Worm (Caenorhabditis elegans) whole organism, L2 larva: ENCODE data around the gene K09E4.1.

ENCODE experiments used
- C34F6.9 ChIP-seq: fragments of 150-350 bp; optimal IDR thresholded peaks from 2 replicates; lab custom pipeline; 2014; ENCODE audit warnings: missing biosample characterization, missing genetic modification characterization
- ZK546.5 ChIP-seq: sonication (generic microtip); optimal IDR thresholded peaks from 2 replicates; lab custom pipeline; 2017; ENCODE audit warnings: missing biosample characterization, missing genetic modification characterization
- alr-1 ChIP-seq: fragments of 150-350 bp; optimal IDR thresholded peaks from 2 replicates; lab custom pipeline; 2014; ENCODE audit warnings: missing biosample characterization, missing genetic modification characterization
- aly-2 ChIP-seq: fragments of 150-350 bp; optimal IDR thresholded peaks from 2 replicates; lab custom pipeline; 2014; ENCODE audit warnings: missing biosample characterization, missing genetic modification characterization
- ama-1 ChIP-seq: fragments of 150-350 bp; optimal IDR thresholded peaks from 2 replicates; lab custom pipeline; 2018; ENCODE audit warnings: inconsistent platforms
- blmp-1 ChIP-seq: sonication (generic microtip); optimal IDR thresholded peaks from 2 replicates; lab custom pipeline; 2017; ENCODE audit warnings: missing genetic modification characterization, mild to moderate bottlenecking, missing compliant biosample characterization, antibody characterized with exemption, moderate library complexity; ENCODE audit not compliant: insufficient read depth
- ceh-16 ChIP-seq: fragments of 150-350 bp; optimal IDR thresholded peaks from 2 replicates; lab custom pipeline; 2014; ENCODE audit warnings: missing biosample characterization, missing genetic modification characterization
- crh-2 ChIP-seq: sonication (generic microtip); optimal IDR thresholded peaks from 2 replicates; lab custom pipeline; 2017; ENCODE audit warnings: missing biosample characterization, missing genetic modification characterization
- dmd-4 ChIP-seq: sonication (generic microtip); optimal IDR thresholded peaks from 2 replicates; lab custom pipeline; 2017; ENCODE audit warnings: missing biosample characterization, missing genetic modification characterization
- elt-1 ChIP-seq: fragments of 150-350 bp; optimal IDR thresholded peaks from 2 replicates; lab custom pipeline; 2014; ENCODE audit warnings: missing biosample characterization, missing genetic modification characterization
- fos-1 ChIP-seq: fragments of 150-350 bp; optimal IDR thresholded peaks from 2 replicates; lab custom pipeline; 2014; ENCODE audit warnings: missing biosample characterization, missing genetic modification characterization
- gmeb-1 ChIP-seq: fragments of 150-350 bp; optimal IDR thresholded peaks from 2 replicates; lab custom pipeline; 2014; ENCODE audit warnings: missing biosample characterization, missing genetic modification characterization
- lin-11 ChIP-seq: fragments of 150-350 bp; sonication (generic microtip); optimal IDR thresholded peaks from 2 replicates; lab custom pipeline; 2014; ENCODE audit warnings: missing biosample characterization, missing genetic modification characterization, inconsistent platforms, mixed read lengths
- lin-13 ChIP-seq: fragments of 150-350 bp; optimal IDR thresholded peaks from 2 replicates; lab custom pipeline; 2014; ENCODE audit warnings: missing biosample characterization, missing genetic modification reagents, missing genetic modification characterization
- lin-39 ChIP-seq: fragments of 150-350 bp; optimal IDR thresholded peaks from 2 replicates; lab custom pipeline; 2014; ENCODE audit warnings: missing biosample characterization, missing genetic modification reagents, missing genetic modification characterization
- lsy-2 ChIP-seq, 2 experiments: fragments of 150-350 bp in 1 of 2; sonication (generic microtip) in 1 of 2; optimal IDR thresholded peaks; 2 replicates each; lab custom pipeline; 2014 to 2017; ENCODE audit warnings: missing biosample characterization in 2 of 2, missing genetic modification characterization in 2 of 2
- mab-5 ChIP-seq: fragments of 150-350 bp; optimal IDR thresholded peaks from 2 replicates; lab custom pipeline; 2014; ENCODE audit warnings: missing biosample characterization, missing genetic modification characterization
- mbf-1 ChIP-seq: sonication (generic microtip); optimal IDR thresholded peaks from 2 replicates; lab custom pipeline; 2017; ENCODE audit warnings: missing biosample characterization, missing genetic modification characterization
- mdl-1 ChIP-seq, 2 experiments: fragments of 150-350 bp in 1 of 2; sonication (generic microtip) in 1 of 2; optimal IDR thresholded peaks; 2 replicates each; lab custom pipeline; 2017; ENCODE audit warnings: missing biosample characterization in 2 of 2, missing genetic modification characterization in 2 of 2
- nhr-10 ChIP-seq: sonication (generic microtip); optimal IDR thresholded peaks from 2 replicates; lab custom pipeline; 2017; ENCODE audit warnings: missing biosample characterization, missing genetic modification characterization
- nhr-129 ChIP-seq: fragments of 150-350 bp; optimal IDR thresholded peaks from 2 replicates; lab custom pipeline; 2014; ENCODE audit warnings: missing biosample characterization, missing genetic modification characterization
- nhr-23 ChIP-seq: fragments of 150-350 bp; optimal IDR thresholded peaks from 2 replicates; lab custom pipeline; 2014; ENCODE audit warnings: missing biosample characterization, missing genetic modification reagents, missing genetic modification characterization
- nhr-237 ChIP-seq: fragments of 150-350 bp; optimal IDR thresholded peaks from 2 replicates; lab custom pipeline; 2014; ENCODE audit warnings: missing biosample characterization, missing genetic modification characterization
- nhr-25 ChIP-seq: fragments of 150-350 bp; sonication (generic microtip); optimal IDR thresholded peaks from 3 replicates; lab custom pipeline; 2014; ENCODE audit warnings: missing biosample characterization, missing genetic modification characterization
- nhr-77 ChIP-seq: fragments of 150-350 bp; optimal IDR thresholded peaks from 2 replicates; lab custom pipeline; 2014; ENCODE audit warnings: missing biosample characterization, missing genetic modification characterization
- peb-1 ChIP-seq: fragments of 150-350 bp; optimal IDR thresholded peaks from 2 replicates; lab custom pipeline; 2014; ENCODE audit warnings: missing biosample characterization, missing genetic modification characterization
- sem-4 ChIP-seq: fragments of 150-350 bp; optimal IDR thresholded peaks from 2 replicates; lab custom pipeline; 2014; ENCODE audit warnings: missing biosample characterization, missing genetic modification reagents, missing genetic modification characterization
- skn-1 ChIP-seq: sonication (generic microtip); optimal IDR thresholded peaks from 2 replicates; lab custom pipeline; 2017; ENCODE audit warnings: missing biosample characterization, missing genetic modification characterization
- snpc-4 ChIP-seq: fragments of 150-350 bp; optimal IDR thresholded peaks from 2 replicates; lab custom pipeline; 2014; ENCODE audit warnings: missing biosample characterization, missing genetic modification characterization
- unc-39 ChIP-seq: fragments of 150-350 bp; optimal IDR thresholded peaks from 2 replicates; lab custom pipeline; 2014; ENCODE audit warnings: missing biosample characterization, missing genetic modification characterization
- unc-55 ChIP-seq: fragments of 150-350 bp; sonication (generic microtip); optimal IDR thresholded peaks from 3 replicates; lab custom pipeline; 2014; ENCODE audit warnings: missing biosample characterization, missing genetic modification reagents, missing genetic modification characterization
- unc-62 ChIP-seq: fragments of 150-350 bp; optimal IDR thresholded peaks from 2 replicates; lab custom pipeline; 2014; ENCODE audit warnings: missing biosample characterization, missing genetic modification reagents, missing genetic modification characterization
- zag-1 ChIP-seq: fragments of 150-350 bp; optimal IDR thresholded peaks from 2 replicates; lab custom pipeline; 2014; ENCODE audit warnings: missing biosample characterization, missing genetic modification characterization
- ztf-1 ChIP-seq: fragments of 200-800 bp; sonication (Bioruptor generic); conservative IDR thresholded peaks from 2 replicates; pipeline ENCODE4 v1.3.6; 2022; ENCODE audit warnings: missing genetic modification characterization, missing compliant biosample characterization
- ztf-11 ChIP-seq: sonication (generic microtip); optimal IDR thresholded peaks from 2 replicates; lab custom pipeline; 2017; ENCODE audit warnings: missing biosample characterization, missing genetic modification characterization
- ztf-4 ChIP-seq: fragments of 150-350 bp; optimal IDR thresholded peaks from 2 replicates; lab custom pipeline; 2014; ENCODE audit warnings: missing biosample characterization, missing genetic modification characterization

The K09E4.1 gene

DNA sequence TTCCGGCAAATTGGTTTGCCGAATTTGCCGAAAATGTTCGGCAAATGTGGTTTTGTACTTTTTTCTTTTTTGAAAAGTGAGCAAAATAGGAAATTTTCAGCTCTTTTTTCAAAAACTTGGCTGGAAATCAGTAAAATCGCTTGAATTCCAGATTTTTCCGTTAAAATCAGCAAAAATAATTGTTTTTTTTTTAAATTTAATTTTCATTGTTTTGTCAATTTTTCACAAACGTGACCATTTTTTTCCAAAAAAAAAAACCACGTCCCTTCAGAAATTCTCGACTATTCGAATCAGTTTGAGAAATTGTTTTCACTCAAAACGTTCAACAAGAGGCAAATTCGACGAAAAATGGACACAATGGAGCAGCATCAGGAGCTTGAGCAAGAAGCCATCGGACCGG, at the start of gene K09E4.1:
K09E4.1 (plus strand) TSS at position 301 of the 400 bp plus-strand sequence.
- no peak for TF ChIP-seq zag-1 (tag; lab: Kevin White, UChicago)
- no peak for TF ChIP-seq unc-55 (GFP tag; lab: Kevin White, UChicago)
- no peak for TF ChIP-seq unc-62 (GFP tag; lab: Kevin White, UChicago)
- TF ChIP-seq dmd-4 (tag; lab: Kevin White, UChicago): no peak
- no peak for TF ChIP-seq ceh-16 (tag; lab: Kevin White, UChicago)
- no peak for TF ChIP-seq fos-1 (tag; lab: Kevin White, UChicago)
- TF ChIP-seq unc-39: no peak
- TF ChIP-seq elt-1 (tag; lab: Kevin White, UChicago): no peak
- no peak for TF ChIP-seq ama-1
- no peak for TF ChIP-seq gmeb-1 (tag; lab: Kevin White, UChicago)
- no peak for TF ChIP-seq lin-13 (GFP tag; lab: Kevin White, UChicago)
- no peak for TF ChIP-seq nhr-25 (tag; lab: Kevin White, UChicago)
- TF ChIP-seq ZK546.5: no peak
- TF ChIP-seq ztf-11 (tag; lab: Kevin White, UChicago): no peak
- no peak for TF ChIP-seq mbf-1 (tag; lab: Kevin White, UChicago)
- no peak for TF ChIP-seq nhr-237 (tag; lab: Kevin White, UChicago)
- TF ChIP-seq nhr-10 (tag; lab: Kevin White, UChicago): no peak
- no peak for TF ChIP-seq C34F6.9 (tag; lab: Kevin White, UChicago)

DNA sequence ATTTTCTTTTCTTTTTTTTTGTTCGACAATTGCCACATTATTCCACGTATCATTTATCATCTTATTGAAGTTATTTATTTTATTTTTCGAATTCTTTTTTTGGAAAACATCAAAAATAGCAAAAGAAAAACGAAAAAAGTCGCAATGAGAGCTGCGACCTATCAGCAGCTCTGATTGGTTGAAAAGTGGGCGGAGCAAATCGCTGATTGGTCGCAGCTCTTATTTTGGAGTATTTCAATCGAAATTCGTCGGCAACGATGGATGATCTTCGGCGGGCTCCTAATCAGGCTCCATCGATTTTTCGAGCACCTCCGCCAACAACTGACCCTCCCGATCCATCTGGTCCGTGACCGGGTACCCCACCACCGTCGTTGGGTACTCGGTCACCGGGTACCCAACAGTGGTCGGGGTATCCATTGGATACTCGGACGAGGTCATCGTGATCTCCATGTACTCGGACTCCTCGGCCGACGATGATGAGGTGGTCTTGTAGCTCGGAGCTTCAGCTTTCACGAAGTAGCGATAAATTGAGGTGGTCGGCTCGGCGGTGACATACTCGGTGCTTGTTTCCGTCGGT, 47.8 kb upstream of the K09E4.1 start:
- TF ChIP-seq ZK546.5: no peak
- TF ChIP-seq nhr-77 (tag; lab: Kevin White, UChicago): no peak
- no peak for TF ChIP-seq lin-11 (tag; lab: Kevin White, UChicago)
- no peak for TF ChIP-seq lsy-2 (tag; optimal IDR thresholded peaks at IDR 0.05; lab: Kevin White, UChicago)
- no peak for TF ChIP-seq peb-1 (tag; lab: Kevin White, UChicago)
- no peak for TF ChIP-seq ztf-4 (tag; lab: Kevin White, UChicago)
- TF ChIP-seq lin-39: no peak
- TF ChIP-seq mdl-1 (tag; optimal IDR thresholded peaks at IDR 0.05; lab: Kevin White, UChicago): no peak
- TF ChIP-seq ztf-1: no peak
- no peak for TF ChIP-seq aly-2 (tag; lab: Kevin White, UChicago)
- TF ChIP-seq ceh-16 (tag; lab: Kevin White, UChicago): no peak
- TF ChIP-seq elt-1 (tag; lab: Kevin White, UChicago): no peak
- TF ChIP-seq lin-13 (GFP tag; lab: Kevin White, UChicago): no peak
- TF ChIP-seq sem-4 (tag; lab: Kevin White, UChicago): no peak

DNA sequence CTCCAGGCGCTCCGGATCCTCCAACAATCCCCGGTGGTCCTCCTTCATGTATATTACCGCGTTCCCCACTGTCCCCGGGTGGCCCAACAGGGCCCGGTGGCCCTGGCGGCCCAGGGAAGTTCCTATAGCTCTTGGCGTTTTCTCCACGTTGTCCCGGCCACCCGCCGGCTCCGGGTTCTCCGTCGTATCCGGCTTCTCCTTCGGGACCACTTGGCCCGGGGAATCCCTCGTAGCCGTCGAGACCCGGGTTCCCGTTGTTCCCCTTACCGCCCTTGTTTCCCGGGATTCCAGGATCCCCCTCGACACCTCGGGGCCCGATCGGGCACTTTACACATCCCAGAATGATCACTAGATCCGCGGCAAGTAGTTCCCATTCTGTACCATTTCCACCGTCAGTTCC, 46.5 kb upstream of the K09E4.1 start:
- TF ChIP-seq C34F6.9 (tag; lab: Kevin White, UChicago): no peak
- no peak for TF ChIP-seq fos-1 (tag; lab: Kevin White, UChicago)
- no peak for TF ChIP-seq ama-1
- no peak for TF ChIP-seq gmeb-1 (tag; lab: Kevin White, UChicago)
- no peak for TF ChIP-seq mab-5
- TF ChIP-seq unc-39: no peak
- no peak for TF ChIP-seq ztf-1
- TF ChIP-seq nhr-129 (tag; lab: Kevin White, UChicago): no peak

DNA sequence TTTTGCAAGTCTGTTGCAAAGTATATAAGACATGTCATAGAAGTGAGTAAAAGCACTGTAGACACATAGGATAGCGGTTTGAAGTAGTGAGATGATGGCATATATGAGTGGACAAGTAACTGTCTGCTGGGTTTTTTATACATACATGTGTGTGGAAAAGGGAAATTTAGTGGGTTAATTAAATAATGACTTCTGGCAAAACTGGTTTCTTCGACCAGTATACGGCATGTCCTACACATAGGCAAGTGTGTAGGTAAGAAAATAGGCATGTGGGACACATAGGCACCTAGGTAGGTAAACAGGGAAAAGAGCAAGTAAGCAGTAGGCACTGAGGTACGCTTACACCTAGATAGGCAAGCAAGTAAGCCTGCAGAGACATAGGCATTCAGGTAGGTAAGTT, 43.0 kb upstream of the K09E4.1 start, which contains the start of gene col-87:
col-87 (minus strand) TSS at position 101 of the 400 bp plus-strand sequence.
- TF ChIP-seq crh-2 (tag; lab: Kevin White, UChicago) (no peak), skn-1 (no peak), zag-1 (tag; lab: Kevin White, UChicago) (no peak), lin-39 (no peak), C34F6.9 (tag; lab: Kevin White, UChicago) (no peak)

DNA sequence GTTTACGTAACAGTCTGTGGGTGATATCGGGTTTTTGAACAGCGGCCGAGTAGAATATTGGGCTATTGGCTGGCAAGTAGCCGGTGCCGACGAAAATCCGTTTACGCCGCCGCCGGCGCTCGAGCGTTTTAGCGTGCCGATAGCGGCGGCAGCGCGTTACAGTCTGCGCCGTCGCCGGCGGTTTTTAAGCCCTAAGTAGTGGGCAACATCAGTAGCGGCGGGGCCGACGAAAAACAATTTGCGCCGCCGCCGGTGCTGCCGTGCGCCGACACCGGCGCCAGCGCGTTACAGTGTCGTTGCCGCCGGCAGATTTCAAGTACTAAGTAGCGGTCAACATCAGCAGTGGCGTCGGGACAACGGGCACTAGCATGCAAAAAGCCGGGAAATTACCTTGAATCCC, 41.8 kb upstream of the K09E4.1 start:
- no peak for TF ChIP-seq sem-4 (tag; lab: Kevin White, UChicago)
- TF ChIP-seq nhr-23 (tag; lab: Kevin White, UChicago): no peak
- TF ChIP-seq ama-1: no peak
- TF ChIP-seq lin-39: no peak
- no peak for TF ChIP-seq ztf-4 (tag; lab: Kevin White, UChicago)
- no peak for TF ChIP-seq mbf-1 (tag; lab: Kevin White, UChicago)
- no peak for TF ChIP-seq mdl-1 (tag; optimal IDR thresholded peaks at IDR 0.05; lab: Kevin White, UChicago)
- no peak for TF ChIP-seq blmp-1
- TF ChIP-seq lsy-2 (tag; optimal IDR thresholded peaks at IDR 0.05; lab: Kevin White, UChicago): no peak
- TF ChIP-seq gmeb-1 (tag; lab: Kevin White, UChicago): no peak
- TF ChIP-seq snpc-4 (tag; lab: Kevin White, UChicago): no peak
- TF ChIP-seq aly-2 (tag; lab: Kevin White, UChicago): no peak
- no peak for TF ChIP-seq ZK546.5
- TF ChIP-seq alr-1 (tag; lab: Kevin White, UChicago): no peak
- no peak for TF ChIP-seq nhr-25 (tag; lab: Kevin White, UChicago)
